Worm (Caenorhabditis elegans) whole organism, young adult: ENCODE measurements around the gene sul-2.

Source experiments
- C17E4.6 ChIP-seq: fragments of 200-800 bp; sonication (Bioruptor generic); IDR thresholded peaks from 2 replicates; pipeline ENCODE4 v1.3.6; 2022; ENCODE audit warnings: missing genetic modification reagents, missing genetic modification characterization, missing compliant biosample characterization
- D2030.7 ChIP-seq: fragments of 200-800 bp; sonication (Bioruptor generic); IDR thresholded peaks from 2 replicates; pipeline ENCODE4 v1.3.6; 2022; ENCODE audit warnings: missing genetic modification reagents, missing genetic modification characterization, missing compliant biosample characterization
- F37B4.10 ChIP-seq: fragments of 200-800 bp; sonication (Bioruptor generic); IDR thresholded peaks from 2 replicates; pipeline ENCODE4 v1.3.6; 2022; ENCODE audit warnings: missing genetic modification characterization, missing compliant biosample characterization
- T26A5.8 ChIP-seq: sonication (generic microtip); optimal IDR thresholded peaks from 2 replicates; lab custom pipeline; 2016; ENCODE audit warnings: missing genetic modification characterization, missing compliant biosample characterization
- Y56A3A.18 ChIP-seq: fragments of 200-800 bp; sonication (Bioruptor generic); IDR thresholded peaks from 2 replicates; pipeline ENCODE4 v1.3.6; 2022; ENCODE audit warnings: missing genetic modification reagents, missing genetic modification characterization, missing compliant biosample characterization
- Y79H2A.3 ChIP-seq: fragments of 200-800 bp; sonication (Bioruptor generic); conservative IDR thresholded peaks from 2 replicates; pipeline ENCODE4 v1.3.6; 2022; ENCODE audit warnings: missing genetic modification reagents, missing genetic modification characterization, missing compliant biosample characterization
- akir-1 ChIP-seq: fragments of 200-800 bp; sonication (Bioruptor generic); optimal IDR thresholded peaks from 2 replicates; lab custom pipeline; 2018; ENCODE audit warnings: mild to moderate bottlenecking, missing genetic modification characterization, moderate library complexity, missing compliant biosample characterization
- athp-1 ChIP-seq: sonication (generic microtip); optimal IDR thresholded peaks from 2 replicates; lab custom pipeline; 2017; ENCODE audit warnings: mild to moderate bottlenecking, missing genetic modification characterization, missing compliant biosample characterization
- attf-5 ChIP-seq: fragments of 200-800 bp; sonication (Bioruptor generic); optimal IDR thresholded peaks from 2 replicates; lab custom pipeline; 2018; ENCODE audit warnings: mild to moderate bottlenecking, missing genetic modification characterization, missing compliant biosample characterization
- attf-6 ChIP-seq: fragments of 200-800 bp; sonication (Bioruptor generic); IDR thresholded peaks from 2 replicates; pipeline ENCODE4 v1.3.6; 2022; ENCODE audit warnings: missing genetic modification reagents, missing genetic modification characterization, missing compliant biosample characterization
- bed-2 ChIP-seq: fragments of 200-800 bp; sonication (Bioruptor generic); IDR thresholded peaks from 2 replicates; pipeline ENCODE4 v1.3.6; 2022; ENCODE audit warnings: missing genetic modification reagents, missing genetic modification characterization, missing compliant biosample characterization
- ceh-100 ChIP-seq: fragments of 200-800 bp; sonication (Bioruptor generic); IDR thresholded peaks from 2 replicates; pipeline ENCODE4 v1.3.6; 2022; ENCODE audit warnings: missing genetic modification reagents, missing genetic modification characterization, missing compliant biosample characterization
- ceh-27 ChIP-seq: fragments of 200-800 bp; sonication (Bioruptor generic); optimal IDR thresholded peaks from 2 replicates; lab custom pipeline; 2018; ENCODE audit warnings: mild to moderate bottlenecking, missing genetic modification characterization, moderate library complexity, missing compliant biosample characterization
- dox-1 ChIP-seq: fragments of 200-800 bp; sonication (Bioruptor generic); IDR thresholded peaks from 2 replicates; pipeline ENCODE4 v1.3.6; 2022; ENCODE audit warnings: missing genetic modification reagents, missing genetic modification characterization, missing compliant biosample characterization
- dpff-1 ChIP-seq: sonication (generic microtip); optimal IDR thresholded peaks from 2 replicates; lab custom pipeline; 2017; ENCODE audit warnings: mild to moderate bottlenecking, missing genetic modification characterization, missing compliant biosample characterization
- dpl-1 ChIP-seq: fragments of 150-350 bp; optimal IDR thresholded peaks from 2 replicates; lab custom pipeline; 2014; ENCODE audit warnings: missing biosample characterization, missing genetic modification reagents, missing genetic modification characterization
- egl-44 ChIP-seq: fragments of 200-800 bp; sonication (Bioruptor generic); IDR thresholded peaks from 2 replicates; pipeline ENCODE4 v1.3.6; 2022; ENCODE audit warnings: missing genetic modification reagents, missing genetic modification characterization, missing compliant biosample characterization
- egrh-3 ChIP-seq: fragments of 200-800 bp; sonication (Bioruptor generic); IDR thresholded peaks from 2 replicates; pipeline ENCODE4 v1.3.6; 2022; ENCODE audit warnings: missing genetic modification reagents, missing genetic modification characterization, missing compliant biosample characterization
- ets-4 ChIP-seq: fragments of 200-800 bp; sonication (Bioruptor generic); optimal IDR thresholded peaks from 2 replicates; lab custom pipeline; 2018; ENCODE audit warnings: mild to moderate bottlenecking, missing genetic modification characterization, missing compliant biosample characterization
- him-1 ChIP-seq: sonication (generic microtip); optimal IDR thresholded peaks from 2 replicates; lab custom pipeline; 2016; ENCODE audit warnings: missing genotype, missing genetic modification reagents, missing genetic modification characterization, missing compliant biosample characterization
- hmg-1.2 ChIP-seq: fragments of 200-800 bp; sonication (Bioruptor generic); IDR thresholded peaks from 2 replicates; pipeline ENCODE4 v1.3.6; 2022; ENCODE audit warnings: missing genetic modification reagents, missing genetic modification characterization, missing compliant biosample characterization
- hsf-1 ChIP-seq: fragments of 200-800 bp; sonication (Bioruptor generic); IDR thresholded peaks from 2 replicates; pipeline ENCODE4 v1.3.6; 2022; ENCODE audit warnings: missing genetic modification reagents, missing genetic modification characterization, missing compliant biosample characterization
- lag-1 ChIP-seq: fragments of 200-800 bp; sonication (Bioruptor generic); IDR thresholded peaks from 2 replicates; pipeline ENCODE4 v1.3.6; 2022; ENCODE audit warnings: missing genetic modification reagents, missing genetic modification characterization, missing compliant biosample characterization
- let-526 ChIP-seq: fragments of 200-800 bp; sonication (Bioruptor generic); IDR thresholded peaks from 2 replicates; pipeline ENCODE4 v1.3.6; 2022; ENCODE audit warnings: missing genetic modification reagents, missing genetic modification characterization, missing compliant biosample characterization
- lin-26 ChIP-seq: fragments of 200-800 bp; sonication (Bioruptor generic); IDR thresholded peaks from 2 replicates; pipeline ENCODE4 v1.3.6; 2022; ENCODE audit warnings: missing genetic modification reagents, missing genetic modification characterization, missing compliant biosample characterization
- madf-6 ChIP-seq: fragments of 200-800 bp; sonication (Bioruptor generic); IDR thresholded peaks from 2 replicates; pipeline ENCODE4 v1.3.6; 2022; ENCODE audit warnings: missing genetic modification reagents, missing genetic modification characterization, missing compliant biosample characterization
- madf-8 ChIP-seq: fragments of 200-800 bp; sonication (Bioruptor generic); conservative IDR thresholded peaks from 2 replicates; pipeline ENCODE4 v1.3.6; 2022; ENCODE audit warnings: missing genetic modification reagents, missing genetic modification characterization, missing compliant biosample characterization
- mel-28 ChIP-seq: sonication (generic microtip); optimal IDR thresholded peaks from 2 replicates; lab custom pipeline; 2016; ENCODE audit warnings: borderline replicate concordance, mild to moderate bottlenecking, missing genetic modification characterization, missing compliant biosample characterization
- mxl-1 ChIP-seq: sonication (generic microtip); optimal IDR thresholded peaks from 2 replicates; lab custom pipeline; 2016; ENCODE audit warnings: missing genetic modification characterization, missing compliant biosample characterization
- nhr-120 ChIP-seq: fragments of 200-800 bp; sonication (Bioruptor generic); IDR thresholded peaks from 2 replicates; pipeline ENCODE4 v1.3.6; 2022; ENCODE audit warnings: missing genetic modification characterization, missing compliant biosample characterization
- nhr-179 ChIP-seq: sonication (generic microtip); optimal IDR thresholded peaks from 2 replicates; lab custom pipeline; 2016; ENCODE audit warnings: mild to moderate bottlenecking, missing genetic modification characterization, missing compliant biosample characterization
- pha-4 ChIP-seq: fragments of 150-350 bp; sonication (generic microtip); optimal IDR thresholded peaks from 2 replicates; lab custom pipeline; 2014; ENCODE audit warnings: missing biosample characterization, missing genetic modification reagents, missing genetic modification characterization
- rpc-1 ChIP-seq, 2 experiments: fragments of 150-350 bp in 1 of 2; sonication (generic microtip) in 1 of 2; optimal IDR thresholded peaks; 2 replicates each; lab custom pipeline; 2014 to 2018; ENCODE audit warnings: missing biosample characterization in 1 of 2, missing genetic modification characterization in 1 of 2, missing genetic modification reagents in 1 of 2, missing genotype in 1 of 2
- sea-2 ChIP-seq: fragments of 200-800 bp; sonication (Bioruptor generic); IDR thresholded peaks from 2 replicates; pipeline ENCODE4 v1.3.6; 2022; ENCODE audit warnings: missing genetic modification characterization, missing compliant biosample characterization
- somi-1 ChIP-seq: fragments of 200-800 bp; sonication (Bioruptor generic); optimal IDR thresholded peaks from 2 replicates; lab custom pipeline; 2018; ENCODE audit warnings: mild to moderate bottlenecking, missing genetic modification characterization, missing compliant biosample characterization
- sptf-2 ChIP-seq: fragments of 200-800 bp; sonication (Bioruptor generic); optimal IDR thresholded peaks from 2 replicates; lab custom pipeline; 2018; ENCODE audit warnings: mild to moderate bottlenecking, missing genetic modification characterization, missing compliant biosample characterization
- tbp1 ChIP-seq: fragments of 200-800 bp; sonication (Bioruptor generic); optimal IDR thresholded peaks from 2 replicates; lab custom pipeline; 2018; ENCODE audit warnings: mild to moderate bottlenecking, missing genetic modification characterization, missing compliant biosample characterization
- unc-130 ChIP-seq: sonication (generic microtip); optimal IDR thresholded peaks from 2 replicates; lab custom pipeline; 2016; ENCODE audit warnings: missing genetic modification reagents, missing genetic modification characterization, missing compliant biosample characterization
- xnd-1 ChIP-seq: sonication (generic microtip); optimal IDR thresholded peaks from 2 replicates; lab custom pipeline; 2016; ENCODE audit warnings: missing genotype, missing genetic modification reagents, missing genetic modification characterization, missing compliant biosample characterization
- zfh-2 ChIP-seq: fragments of 200-800 bp; sonication (Bioruptor generic); conservative IDR thresholded peaks from 2 replicates; pipeline ENCODE4 v1.3.6; 2022; ENCODE audit warnings: missing genetic modification reagents, missing genetic modification characterization, missing compliant biosample characterization
- zim-3 ChIP-seq: sonication (generic microtip); optimal IDR thresholded peaks from 2 replicates; lab custom pipeline; 2017; ENCODE audit warnings: mild to moderate bottlenecking, missing genetic modification characterization, moderate library complexity, missing compliant biosample characterization
- ztf-18 ChIP-seq: sonication (generic microtip); optimal IDR thresholded peaks from 2 replicates; lab custom pipeline; 2016; ENCODE audit warnings: missing genotype, mild to moderate bottlenecking, missing genetic modification characterization, missing compliant biosample characterization
- ztf-22 ChIP-seq: fragments of 200-800 bp; sonication (Bioruptor generic); optimal IDR thresholded peaks from 2 replicates; lab custom pipeline; 2018; ENCODE audit warnings: mild to moderate bottlenecking, missing genetic modification characterization, moderate library complexity, missing compliant biosample characterization
- ztf-26 ChIP-seq: sonication (generic microtip); optimal IDR thresholded peaks from 2 replicates; lab custom pipeline; 2017; ENCODE audit warnings: missing genetic modification characterization, missing compliant biosample characterization
- ztf-28 ChIP-seq: fragments of 200-800 bp; sonication (Bioruptor generic); IDR thresholded peaks from 2 replicates; pipeline ENCODE4 v1.3.6; 2022; ENCODE audit warnings: missing genetic modification reagents, missing genetic modification characterization, missing compliant biosample characterization
- ztf-3 ChIP-seq: fragments of 200-800 bp; sonication (Bioruptor generic); optimal IDR thresholded peaks from 2 replicates; lab custom pipeline; 2018; ENCODE audit warnings: mild to moderate bottlenecking, missing genetic modification characterization, missing compliant biosample characterization
- ztf-6 ChIP-seq: fragments of 200-800 bp; sonication (Bioruptor generic); IDR thresholded peaks from 2 replicates; pipeline ENCODE4 v1.3.6; 2022; ENCODE audit warnings: missing genetic modification reagents, missing genetic modification characterization, missing compliant biosample characterization

sul-2 gene

ce11 chrV:8190430-8190829, 32.9 kb downstream of the sul-2 start, which contains the start of gene F20D6.1:
Gene F20D6.1 (plus strand): TSS chrV:8190730.
- TF ChIP-seq tbp1 (GFP tag; lab: Kevin White, UChicago) (no peak), somi-1 (no peak), him-1 (no peak), sea-2 (GFP tag; lab: Robert Waterston, UW) (no peak), D2030.7 (GFP tag; lab: Robert Waterston, UW) (no peak), dpl-1 (no peak), dox-1 (GFP tag; lab: Robert Waterston, UW) (no peak), Y79H2A.3 (GFP tag; lab: Robert Waterston, UW) (no peak), ceh-100 (GFP tag; lab: Robert Waterston, UW) (no peak), xnd-1 (tag; lab: Kevin White, UChicago) (no peak), bed-2 (GFP tag; lab: Robert Waterston, UW) (no peak), attf-6 (GFP tag; lab: Robert Waterston, UW) (no peak), akir-1 (GFP tag; lab: Kevin White, UChicago) (no peak), ets-4 (GFP tag; lab: Kevin White, UChicago) (no peak), lag-1 (GFP tag; lab: Robert Waterston, UW) (no peak), T26A5.8 (tag; lab: Kevin White, UChicago) (no peak), ztf-26 (no peak), C17E4.6 (GFP tag; lab: Robert Waterston, UW) (no peak), mxl-1 (tag; lab: Kevin White, UChicago) (no peak)

- TF ChIP-seq nhr-179 (tag; lab: Kevin White, UChicago): no peak
- TF ChIP-seq ztf-28 (GFP tag; lab: Robert Waterston, UW): no peak
- TF ChIP-seq nhr-120: no peak
- no peak for TF ChIP-seq zim-3 (tag; lab: Kevin White, UChicago)
- no peak for TF ChIP-seq ceh-100 (GFP tag; lab: Robert Waterston, UW)
- TF ChIP-seq madf-8 (GFP tag; lab: Robert Waterston, UW): no peak
- TF ChIP-seq lin-26 (GFP tag; lab: Robert Waterston, UW): no peak
- no peak for TF ChIP-seq unc-130
- TF ChIP-seq lag-1 (GFP tag; lab: Robert Waterston, UW): no peak
- no peak for TF ChIP-seq pha-4
- no peak for TF ChIP-seq ztf-3 (GFP tag; lab: Kevin White, UChicago)
- no peak for TF ChIP-seq ztf-22
- no peak for TF ChIP-seq T26A5.8 (tag; lab: Kevin White, UChicago)
- no peak for TF ChIP-seq egl-44
- TF ChIP-seq ztf-18 (tag; lab: Kevin White, UChicago): no peak
- TF ChIP-seq Y56A3A.18 (GFP tag; lab: Robert Waterston, UW): no peak
- no peak for TF ChIP-seq sptf-2 (GFP tag; lab: Kevin White, UChicago)
- no peak for TF ChIP-seq madf-6 (GFP tag; lab: Robert Waterston, UW)
- TF ChIP-seq, all 124 proteins: peak for 0
Observed at ce11 chrV:8195889-8196418, 38.4 kb downstream of the sul-2 start, which contains the start of gene F20D6.10. Gene F20D6.10 (minus strand): TSS chrV:8195939.

ce11 chrV:8196993-8197392, 39.4 kb downstream of the sul-2 start:
- no peak for TF ChIP-seq nhr-120
- no peak for TF ChIP-seq egrh-3 (GFP tag; lab: Robert Waterston, UW)
- TF ChIP-seq athp-1 (tag; lab: Kevin White, UChicago): no peak
- no peak for TF ChIP-seq hmg-1.2
- TF ChIP-seq zfh-2: no peak
- TF ChIP-seq Y79H2A.3 (GFP tag; lab: Robert Waterston, UW): no peak
- TF ChIP-seq attf-5 (GFP tag; lab: Kevin White, UChicago): no peak
- TF ChIP-seq ceh-27 (GFP tag; lab: Kevin White, UChicago): no peak
- TF ChIP-seq hsf-1 (GFP tag; lab: Robert Waterston, UW): no peak
- TF ChIP-seq D2030.7 (GFP tag; lab: Robert Waterston, UW): no peak
- no peak for TF ChIP-seq let-526 (GFP tag; lab: Robert Waterston, UW)
- TF ChIP-seq C17E4.6 (GFP tag; lab: Robert Waterston, UW): no peak
- TF ChIP-seq ztf-3 (GFP tag; lab: Kevin White, UChicago): no peak
- TF ChIP-seq dpff-1: no peak
- no peak for TF ChIP-seq ztf-26
- TF ChIP-seq F37B4.10 (GFP tag; lab: Robert Waterston, UW): no peak
- no peak for TF ChIP-seq ztf-6 (GFP tag; lab: Robert Waterston, UW)
- TF ChIP-seq rpc-1 (optimal IDR thresholded peaks at IDR 0.05; lab: Kevin White, UChicago): no peak
- TF ChIP-seq rpc-1 (tag; optimal IDR thresholded peaks at IDR 0.05; lab: Kevin White, UChicago): no peak
- TF ChIP-seq mel-28: no peak
